Worm (Caenorhabditis elegans): ENCODE measurements around the gene K09E9.3.

K09E9.3 gene

DNA sequence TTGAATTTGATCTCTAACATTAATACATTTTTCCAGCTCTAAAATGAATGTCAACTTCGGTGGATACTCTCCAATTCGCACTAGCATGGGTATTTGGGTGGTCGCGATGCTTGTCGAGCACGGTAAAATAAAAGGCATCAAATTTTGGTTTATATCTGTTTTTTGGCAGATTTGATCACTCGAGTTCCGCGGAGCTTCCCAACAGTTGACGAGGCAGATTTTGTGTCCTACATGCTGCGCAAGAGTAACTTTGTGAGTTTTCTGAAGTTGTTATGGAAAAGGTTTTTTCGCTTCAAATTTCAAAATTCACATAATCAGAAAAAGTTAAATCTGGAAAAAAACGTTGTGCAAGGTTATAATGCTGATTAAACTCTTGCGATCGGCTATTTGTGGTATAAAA, 27.8 kb upstream of the K09E9.3 start:
- TF ChIP-seq fos-1 (tag; optimal IDR thresholded peaks at IDR 0.05) (no peak), nhr-12 (tag; optimal IDR thresholded peaks at IDR 0.05) (no peak), nhr-43 (tag; optimal IDR thresholded peaks at IDR 0.05; ENCODE audit: poor library complexity, severe bottlenecking) (no peak), nhr-23 (tag; optimal IDR thresholded peaks at IDR 0.05) (no peak), ztf-11 (tag; optimal IDR thresholded peaks at IDR 0.05) (no peak), daf-12 (tag; optimal IDR thresholded peaks at IDR 0.05) (no peak), nhr-11 (tag; optimal IDR thresholded peaks at IDR 0.05) (no peak), nhr-67 (tag; optimal IDR thresholded peaks at IDR 0.05) (no peak)

DNA sequence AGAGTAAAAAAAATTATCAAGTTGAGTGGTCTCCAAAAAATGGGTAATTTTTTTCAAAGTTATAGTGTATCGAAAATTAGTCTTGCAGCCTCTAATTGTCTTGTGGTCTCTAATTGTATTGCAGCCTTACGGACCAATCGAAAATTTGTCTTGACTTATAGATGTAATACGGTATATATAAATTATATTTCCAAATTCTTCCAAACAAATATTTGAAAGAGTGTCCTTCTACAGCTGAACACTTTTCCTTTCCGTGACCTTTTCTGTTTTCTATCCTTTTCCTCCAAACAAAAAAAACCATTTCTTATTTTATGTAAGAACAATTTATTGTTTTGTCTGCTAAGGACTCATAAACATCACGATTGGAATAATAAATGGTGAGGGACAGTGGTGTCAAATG, 27.0 kb upstream of the K09E9.3 start, which contains the start of gene K09E9.7:
Gene K09E9.7, plus strand, starts transcription at position 301 of the 400 bp plus-strand sequence.
- no peak for TF ChIP-seq elt-3 (tag; optimal IDR thresholded peaks at IDR 0.05)
- no peak for TF ChIP-seq nhr-28 (tag; optimal IDR thresholded peaks at IDR 0.05)
- no peak for TF ChIP-seq aly-2 (tag; optimal IDR thresholded peaks at IDR 0.05)
- no peak for TF ChIP-seq nhr-237 (tag; optimal IDR thresholded peaks at IDR 0.05)

DNA sequence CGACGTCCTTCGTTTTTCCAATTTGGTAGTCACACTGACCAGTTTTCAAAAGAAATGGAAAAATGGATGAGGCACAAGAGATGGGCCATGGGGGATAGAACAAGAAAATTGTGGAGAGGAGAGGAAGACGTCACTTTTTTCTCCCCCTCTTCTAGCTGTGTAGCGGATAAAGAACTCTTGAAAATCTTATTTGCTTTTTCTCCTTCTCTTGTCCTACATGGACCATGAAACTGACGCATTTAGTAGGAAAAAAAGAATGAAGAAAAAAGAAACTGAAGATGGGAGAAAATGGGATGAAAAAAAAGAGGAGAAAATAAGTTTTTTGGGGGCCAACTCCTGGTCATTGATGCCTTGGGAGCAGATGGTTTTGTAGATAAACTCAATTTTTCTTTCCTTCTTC, 20.4 kb upstream of the K09E9.3 start:
- TF ChIP-seq ceh-28 (tag; optimal IDR thresholded peaks at IDR 0.05) (no peak), jun-1 (tag; optimal IDR thresholded peaks at IDR 0.05) (no peak), egl-5 (tag; optimal IDR thresholded peaks at IDR 0.05) (peak; percentile 20), fkh-2 (tag; optimal IDR thresholded peaks at IDR 0.05) (no peak), nfya-1 (tag; optimal IDR thresholded peaks at IDR 0.05; ENCODE audit: insufficient read depth) (peak; percentile 50), fkh-10 (GFP tag; optimal IDR thresholded peaks at IDR 0.05) (peak; percentile 77), elt-1 (tag; optimal IDR thresholded peaks at IDR 0.05) (peak; percentile 17), pha-4 (tag; optimal IDR thresholded peaks at IDR 0.05) (no peak)

DNA sequence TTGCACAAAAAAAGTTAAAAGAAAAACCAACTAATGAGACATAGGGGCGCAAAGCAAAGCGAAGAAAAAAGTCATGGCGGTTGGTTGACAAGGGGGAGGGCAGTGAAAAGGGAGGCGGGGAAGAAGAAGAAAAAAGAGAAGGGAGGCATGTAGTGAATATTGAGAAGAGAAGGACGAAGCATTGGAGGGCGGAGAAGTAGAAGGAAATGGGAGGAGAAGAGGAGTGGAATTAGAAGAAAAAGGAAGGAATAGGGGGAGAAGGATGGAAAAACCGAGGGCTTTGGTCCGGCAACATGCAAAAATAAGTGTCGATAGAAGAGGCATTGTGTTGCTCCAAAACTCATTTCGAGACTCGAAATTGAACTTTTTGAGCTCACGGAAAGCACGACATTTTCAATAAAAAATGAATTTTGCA, 17.2 kb upstream of the K09E9.3 start:
- TF ChIP-seq sea-2 (GFP tag; optimal IDR thresholded peaks at IDR 0.05), result no peak
- TF ChIP-seq ztf-11 (tag; optimal IDR thresholded peaks at IDR 0.05), result no peak
- TF ChIP-seq unc-62 (GFP tag; optimal IDR thresholded peaks at IDR 0.05), result no peak
- peak; percentile 37 for TF ChIP-seq nhr-25 (tag; optimal IDR thresholded peaks at IDR 0.05)
- no peak for TF ChIP-seq nhr-11 (tag; optimal IDR thresholded peaks at IDR 0.05)
- TF ChIP-seq tbx-2 (tag; optimal IDR thresholded peaks at IDR 0.05), result no peak
- peak; percentile 56 for TF ChIP-seq snpc-4 (tag; optimal IDR thresholded peaks at IDR 0.05)
- no peak for TF ChIP-seq fos-1 (tag; optimal IDR thresholded peaks at IDR 0.05)
- peak; percentile 31 for TF ChIP-seq nhr-23 (tag; optimal IDR thresholded peaks at IDR 0.05)
- no peak for TF ChIP-seq egl-5 (tag; optimal IDR thresholded peaks at IDR 0.05)
- TF ChIP-seq nfya-1 (tag; optimal IDR thresholded peaks at IDR 0.05; ENCODE audit: insufficient read depth), result peak; percentile 70
- TF ChIP-seq fkh-10 (GFP tag; optimal IDR thresholded peaks at IDR 0.05), result peak; percentile 33
- TF ChIP-seq mml-1 (tag; optimal IDR thresholded peaks at IDR 0.05), result no peak
- no peak for TF ChIP-seq ZK546.5 (tag; optimal IDR thresholded peaks at IDR 0.05)
- peak; percentile 85 for TF ChIP-seq lin-39 (tag; optimal IDR thresholded peaks at IDR 0.05)
- peak; percentile 75 for TF ChIP-seq hmg-11 (tag; optimal IDR thresholded peaks at IDR 0.05)
- TF ChIP-seq ama-1 (optimal IDR thresholded peaks at IDR 0.05), result peak; percentile 7

DNA sequence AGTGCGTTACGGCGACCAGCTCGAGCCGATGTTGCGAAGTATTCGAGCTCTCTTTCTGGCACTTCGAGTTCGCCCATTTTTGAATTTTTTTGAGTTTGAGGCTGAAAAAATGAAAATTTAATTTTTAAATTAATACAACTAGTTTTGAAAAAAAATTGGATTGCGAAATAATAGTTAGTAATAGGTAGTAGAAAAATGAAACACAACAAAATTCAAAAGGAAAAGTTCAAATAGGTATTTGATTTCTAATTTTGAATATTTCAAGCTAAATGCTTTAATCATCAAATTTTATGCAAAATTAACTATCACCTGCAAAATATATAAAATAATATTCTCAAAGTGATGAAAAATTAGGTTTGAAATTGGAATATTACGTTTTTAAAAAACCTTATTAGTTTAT, 16.7 kb upstream of the K09E9.3 start, which contains the start of gene K09E9.4:
Gene K09E9.4, minus strand, starts transcription at position 101 of the 400 bp plus-strand sequence.
- TF ChIP-seq pha-4 (tag; optimal IDR thresholded peaks at IDR 0.05) (no peak), fkh-10 (GFP tag; optimal IDR thresholded peaks at IDR 0.05) (no peak), nhr-28 (tag; optimal IDR thresholded peaks at IDR 0.05) (no peak), eor-1 (tag; optimal IDR thresholded peaks at IDR 0.05) (peak in 1 of 2 experiments; percentile 42)

DNA sequence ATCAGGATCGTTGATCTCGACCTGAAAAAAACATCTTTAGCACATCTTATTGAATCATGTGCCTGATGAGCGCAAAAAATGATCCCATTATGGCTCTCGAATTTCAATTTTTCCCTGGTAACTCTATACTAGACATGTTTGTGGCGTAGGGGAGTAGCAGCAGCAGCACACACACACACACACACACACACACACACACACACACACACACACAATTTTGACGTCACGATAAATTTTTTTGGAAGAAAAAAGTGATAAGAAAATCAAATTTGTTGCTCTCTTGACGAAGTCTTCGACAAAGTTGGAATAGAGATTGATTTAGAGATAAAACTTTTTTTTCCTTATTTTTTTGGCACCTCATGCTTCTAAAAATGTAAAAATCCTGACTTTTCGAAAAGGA, 16.0 kb upstream of the K09E9.3 start:
- TF ChIP-seq elt-2 (tag; optimal IDR thresholded peaks at IDR 0.05) (peak; percentile 60), nhr-12 (tag; optimal IDR thresholded peaks at IDR 0.05) (no peak), nfya-1 (tag; optimal IDR thresholded peaks at IDR 0.05; ENCODE audit: insufficient read depth) (peak; percentile 18), nhr-76 (tag; optimal IDR thresholded peaks at IDR 0.05) (no peak), pqm-1 (tag; optimal IDR thresholded peaks at IDR 0.05) (peak; percentile 16)

Data from whole organism, L3 larva.